Fruit fly (Drosophila melanogaster): ENCODE measurements around the gene CG5151.

CG5151 gene

dm6 chr3L:16105528-16105927, 59.0 kb downstream of the CG5151 start, which contains the start of the genes IntS9 and CG43295 (continued):
- TF ChIP-seq mld (GFP tag; IDR thresholded peaks at IDR 0.05; ENCODE audit: partially characterized antibody): no peak
- 0 out of 2 replicates have a peak, but pooled peaks have one; percentile 8 for TF ChIP-seq Poxn (GFP tag; IDR thresholded peaks at IDR 0.05)
- TF ChIP-seq lab (GFP tag; optimal IDR thresholded peaks at IDR 0.05): no peak
- TF ChIP-seq nom (GFP tag; optimal IDR thresholded peaks at IDR 0.05): no peak
- TF ChIP-seq CG3847 (GFP tag; IDR thresholded peaks at IDR 0.05): peak; percentile 65
- peak; percentile 34 for TF ChIP-seq kah (GFP tag; optimal IDR thresholded peaks at IDR 0.05)
- TF ChIP-seq CG10979 (tag; optimal IDR thresholded peaks at IDR 0.05): peak; percentile 82
- no peak for TF ChIP-seq Dfd (GFP tag; optimal IDR thresholded peaks at IDR 0.05)
- TF ChIP-seq CG16779 (GFP tag; IDR thresholded peaks at IDR 0.05): peak; percentile 73; the same call in 1 of the 2 replicates
- TF ChIP-seq CG17385 (GFP tag; optimal IDR thresholded peaks at IDR 0.05): peak; percentile 69
- TF ChIP-seq CG2712 (tag; optimal IDR thresholded peaks at IDR 0.05): no peak
- TF ChIP-seq CG10462 (GFP tag; optimal IDR thresholded peaks at IDR 0.05): peak; percentile 75
- no peak for TF ChIP-seq pfk (GFP tag; optimal IDR thresholded peaks at IDR 0.05)
- peak; percentile 75 for TF ChIP-seq CG30431 (GFP tag; optimal IDR thresholded peaks at IDR 0.05)
- TF ChIP-seq inv (GFP tag; IDR thresholded peaks at IDR 0.05; ENCODE audit: partially characterized antibody): no peak
- TF ChIP-seq gfzf (GFP tag; optimal IDR thresholded peaks at IDR 0.05): peak; percentile 6
- peak; percentile 78 for TF ChIP-seq sob (GFP tag; IDR thresholded peaks at IDR 0.05)
- peak; percentile 98 for TF ChIP-seq Med (GFP tag)
- peak; percentile 66 for TF ChIP-seq CG8290 (GFP tag; optimal IDR thresholded peaks at IDR 0.05)
- no peak for TF ChIP-seq CG8290 (tag; optimal IDR thresholded peaks at IDR 0.05)
- no peak for TF ChIP-seq Lim3 (GFP tag; IDR thresholded peaks at IDR 0.05)
- peak; percentile 19 for TF ChIP-seq CG6683 (GFP tag; optimal IDR thresholded peaks at IDR 0.05)
- no peak for TF ChIP-seq insv (GFP tag; optimal IDR thresholded peaks at IDR 0.05)
- TF ChIP-seq yki (optimal IDR thresholded peaks at IDR 0.05): no peak
- peak; percentile 65 for TF ChIP-seq CG15696 (tag; optimal IDR thresholded peaks at IDR 0.05)
- peak; percentile 82 for TF ChIP-seq CG13123 (GFP tag; optimal IDR thresholded peaks at IDR 0.05)
- TF ChIP-seq ssp (GFP tag; IDR thresholded peaks at IDR 0.05): peak; percentile 55
- peak; percentile 87 for TF ChIP-seq ara (GFP tag; IDR thresholded peaks at IDR 0.05)
- no peak for TF ChIP-seq Trl (optimal IDR thresholded peaks at IDR 0.05)
- peak; percentile 87 for TF ChIP-seq Trl (GFP tag; optimal IDR thresholded peaks at IDR 0.05)
- TF ChIP-seq fd3F (GFP tag; optimal IDR thresholded peaks at IDR 0.05): peak; percentile 58
- peak; percentile 68 for TF ChIP-seq CG9876 (GFP tag; optimal IDR thresholded peaks at IDR 0.05)
- peak; percentile 72 for TF ChIP-seq peb (GFP tag; IDR thresholded peaks at IDR 0.05)
- TF ChIP-seq salm (tag; optimal IDR thresholded peaks at IDR 0.05): no peak
- TF ChIP-seq C15 (GFP tag; IDR thresholded peaks at IDR 0.05): peak; percentile 38; the same call in 1 of the 3 replicates
- TF ChIP-seq Sin3A (optimal IDR thresholded peaks at IDR 0.05): peak; percentile 39
- TF ChIP-seq ci (GFP tag; IDR thresholded peaks at IDR 0.05): peak; percentile 93
- TF ChIP-seq ftz-f1 (GFP tag; optimal IDR thresholded peaks at IDR 0.05): no peak
- peak; percentile 51 for TF ChIP-seq Ravus (GFP tag; IDR thresholded peaks at IDR 0.05)
- TF ChIP-seq otp (GFP tag; IDR thresholded peaks at IDR 0.05): peak; percentile 84
- TF ChIP-seq CG18599 (GFP tag; optimal IDR thresholded peaks at IDR 0.05): peak; percentile 84
- TF ChIP-seq mirr (GFP tag; optimal IDR thresholded peaks at IDR 0.05): no peak
- no peak for TF ChIP-seq luna (GFP tag; optimal IDR thresholded peaks at IDR 0.05)
- TF ChIP-seq CG12104 (GFP tag; optimal IDR thresholded peaks at IDR 0.05): peak; percentile 44
- no peak for TF ChIP-seq CG15011 (GFP tag; optimal IDR thresholded peaks at IDR 0.05)
- TF ChIP-seq Usf (GFP tag; optimal IDR thresholded peaks at IDR 0.05): peak; percentile 64
- peak; percentile 92 for TF ChIP-seq Xrp1 (GFP tag; IDR thresholded peaks at IDR 0.05)
- TF ChIP-seq dmrt11E (tag; optimal IDR thresholded peaks at IDR 0.05): peak; percentile 82
- TF ChIP-seq MESR4 (GFP tag; optimal IDR thresholded peaks at IDR 0.05): peak; percentile 24
- TF ChIP-seq Nf-YC (tag; optimal IDR thresholded peaks at IDR 0.05): no peak
- TF ChIP-seq wek (GFP tag; optimal IDR thresholded peaks at IDR 0.05): peak; percentile 32
- TF ChIP-seq B-H1 (GFP tag; IDR thresholded peaks at IDR 0.05): peak; percentile 79
- peak; percentile 70 for TF ChIP-seq pb (GFP tag; optimal IDR thresholded peaks at IDR 0.05)
